Fruit fly (Drosophila melanogaster) whole organism, prepupa: ENCODE results near the gene CG42709.

ENCODE experiments used
- CG8119 ChIP-seq: fragments of 200-800 bp; sonication (Bioruptor generic); IDR thresholded peaks from 3 replicates; pipeline ENCODE4 v1.3.6; 2022; ENCODE audit warnings: missing biosample characterization, missing genetic modification characterization
- Eip93F ChIP-seq: fragments of 200-800 bp; sonication (Bioruptor generic); optimal IDR thresholded peaks from 2 replicates; lab custom pipeline; 2016; ENCODE audit warnings: missing biosample characterization, mild to moderate bottlenecking, missing genetic modification characterization
- Hr38 ChIP-seq: sonication (Bioruptor generic); optimal IDR thresholded peaks from 2 replicates; lab custom pipeline; 2016; ENCODE audit warnings: missing biosample characterization, missing genetic modification characterization
- Sox14 ChIP-seq: fragments of 200-800 bp; sonication (Bioruptor generic); optimal IDR thresholded peaks from 3 replicates; lab custom pipeline; 2016; ENCODE audit warnings: missing biosample characterization, missing genetic modification characterization
- eg ChIP-seq: fragments of 200-800 bp; sonication (Bioruptor generic); IDR thresholded peaks from 3 replicates; pipeline ENCODE4 v1.3.6; 2022; ENCODE audit warnings: missing biosample characterization, missing genetic modification characterization
- esn ChIP-seq: fragments of 200-800 bp; sonication (Bioruptor generic); optimal IDR thresholded peaks from 2 replicates; lab custom pipeline; 2016; ENCODE audit warnings: missing biosample characterization, mild to moderate bottlenecking, missing genetic modification characterization, moderate library complexity
- fd59A ChIP-seq: fragments of 200-800 bp; sonication (Bioruptor generic); optimal IDR thresholded peaks from 2 replicates; lab custom pipeline; 2017; ENCODE audit warnings: missing biosample characterization, mild to moderate bottlenecking, missing genetic modification characterization, missing genetic modification reagents

DNA sequence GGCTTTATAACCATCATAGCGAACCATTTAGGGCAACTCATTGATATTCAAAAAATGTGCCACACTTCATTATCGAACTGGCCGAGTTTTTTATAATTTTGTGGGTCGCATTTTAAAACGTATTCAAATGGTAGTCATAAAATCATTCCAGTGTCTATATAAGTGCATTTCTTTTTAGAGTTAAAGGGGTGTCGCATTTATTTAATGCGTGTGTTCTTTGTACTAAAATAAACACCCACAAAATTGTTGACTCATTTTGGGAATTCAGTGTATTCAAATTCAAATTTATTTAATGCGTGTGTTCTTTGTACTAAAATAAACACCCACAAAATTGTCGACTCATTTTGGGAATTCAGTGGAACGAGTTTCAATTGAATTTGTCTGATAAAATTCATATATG is 40.4 kb downstream of the CG42709 start:
- no peak for TF ChIP-seq CG8119
- no peak for TF ChIP-seq Sox14 (GFP tag; lab: Kevin White, UChicago)
- no peak for TF ChIP-seq esn (GFP tag; lab: Kevin White, UChicago)
- TF ChIP-seq fd59A (GFP tag; lab: Kevin White, UChicago), result no peak
- no peak for TF ChIP-seq Hr38 (GFP tag; lab: Kevin White, UChicago)
- TF ChIP-seq eg (GFP tag; lab: Robert Waterston, UW), result no peak
- no peak for TF ChIP-seq Eip93F (GFP tag; lab: Kevin White, UChicago)
